Fruit fly (Drosophila melanogaster) whole organism, pupa: ENCODE data around the gene CG13038.
A peak's percentile ranks its signal among the peaks of the same experiment; 100 is the strongest.

Source experiments
- CG14655 ChIP-seq: fragments of 200-800 bp; sonication (Bioruptor generic); optimal IDR thresholded peaks from 3 replicates; lab custom pipeline; 2017; ENCODE audit warnings: mild to moderate bottlenecking, missing biosample characterization, missing genetic modification reagents, missing genetic modification characterization
- CG15710 ChIP-seq: fragments of 200-800 bp; sonication (Bioruptor generic); optimal IDR thresholded peaks from 2 replicates; lab custom pipeline; 2018; ENCODE audit warnings: missing biosample characterization, mild to moderate bottlenecking, missing genetic modification characterization, moderate library complexity
- EcR ChIP-seq: fragments of 200-800 bp; sonication (Bioruptor generic); optimal IDR thresholded peaks from 3 replicates; lab custom pipeline; 2019; ENCODE audit warnings: missing biosample characterization, missing genetic modification characterization, mild to moderate bottlenecking, moderate library complexity, missing genetic modification reagents

DNA sequence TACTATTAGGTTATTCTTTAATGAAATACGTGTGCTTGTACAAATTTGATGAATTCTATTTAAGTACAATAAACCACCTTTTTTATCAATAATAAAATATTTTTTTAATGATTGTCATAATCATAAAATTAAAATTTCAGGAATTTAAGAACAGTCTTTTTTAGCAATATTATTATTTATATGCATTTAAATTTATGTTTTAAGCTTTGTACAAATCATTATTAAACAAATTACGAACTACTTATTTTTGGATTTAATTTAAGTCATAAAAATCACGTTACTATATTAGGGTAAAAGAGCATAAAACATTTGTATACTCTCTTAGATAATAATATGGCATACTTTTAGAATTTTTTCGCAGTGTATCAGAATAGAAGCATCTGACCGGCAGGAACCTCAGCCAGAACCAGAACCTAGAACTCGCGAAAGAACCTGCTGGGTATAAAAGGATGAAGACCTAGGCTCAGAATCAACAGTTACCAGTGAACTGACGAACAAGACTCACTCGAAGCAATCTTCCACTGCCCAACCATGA is 34.5 kb upstream of the CG13038 start, which contains the start of gene Cpr72Ea:
- TF ChIP-seq CG14655 (GFP tag; lab: Kevin White, UChicago): peak; percentile 39
- peak; percentile 55 for TF ChIP-seq CG15710 (tag; lab: Kevin White, UChicago)
- no peak for TF ChIP-seq EcR (GFP tag; lab: Kevin White, UChicago)
